Fruit fly (Drosophila melanogaster) whole organism, embryonic: Measurements from ENCODE around the gene CG10068.

ENCODE experiments used
- ATbp ChIP-seq: fragments of 200-800 bp; sonication (Bioruptor generic); optimal IDR thresholded peaks from 2 replicates; lab custom pipeline; 2017; ENCODE audit warnings: missing biosample characterization, mild to moderate bottlenecking, missing genetic modification characterization, missing genetic modification reagents
- Asciz ChIP-seq: fragments of 200-800 bp; sonication (Bioruptor generic); optimal IDR thresholded peaks from 2 replicates; lab custom pipeline; 2017; ENCODE audit warnings: missing biosample characterization, mild to moderate bottlenecking, missing genetic modification characterization, missing genetic modification reagents
- Blimp-1 ChIP-seq: fragments of 200-800 bp; sonication (Bioruptor generic); optimal IDR thresholded peaks from 3 replicates; lab custom pipeline; 2018; ENCODE audit warnings: missing biosample characterization, missing genetic modification characterization, mild to moderate bottlenecking, moderate library complexity, missing genetic modification reagents
- CG10209 ChIP-seq: fragments of 200-800 bp; sonication (Bioruptor generic); optimal IDR thresholded peaks from 3 replicates; lab custom pipeline; 2017; ENCODE audit warnings: missing biosample characterization, mild to moderate bottlenecking, missing genetic modification characterization, missing genetic modification reagents
- CG11695 ChIP-seq: fragments of 200-800 bp; sonication (Bioruptor generic); IDR thresholded peaks from 3 replicates; pipeline ENCODE4 v1.3.6; 2022; ENCODE audit warnings: missing biosample characterization, missing genetic modification characterization
- CG12769 ChIP-seq: fragments of 200-800 bp; sonication (Bioruptor generic); optimal IDR thresholded peaks from 2 replicates; lab custom pipeline; 2019; ENCODE audit warnings: missing biosample characterization, mild to moderate bottlenecking, missing genetic modification characterization, moderate library complexity
- CG13775 ChIP-seq: fragments of 200-800 bp; sonication (Bioruptor generic); optimal IDR thresholded peaks from 3 replicates; lab custom pipeline; 2017; ENCODE audit warnings: missing biosample characterization, mild to moderate bottlenecking, missing genetic modification characterization
- CG14441 ChIP-seq: fragments of 200-800 bp; sonication (Bioruptor generic); IDR thresholded peaks from 2 replicates; pipeline ENCODE4 v1.3.6; 2022; ENCODE audit warnings: missing biosample characterization, missing genetic modification characterization
- CG14667 ChIP-seq: fragments of 200-800 bp; sonication (Bioruptor generic); IDR thresholded peaks from 2 replicates; pipeline ENCODE4 v1.3.6; 2022; ENCODE audit warnings: missing biosample characterization, missing genetic modification characterization
- CG15073 ChIP-seq: fragments of 200-800 bp; sonication (Bioruptor generic); optimal IDR thresholded peaks from 2 replicates; lab custom pipeline; 2016; ENCODE audit warnings: missing biosample characterization, missing genetic modification characterization
- CG1603 ChIP-seq: fragments of 200-800 bp; sonication (Bioruptor generic); optimal IDR thresholded peaks from 2 replicates; lab custom pipeline; 2019; ENCODE audit warnings: missing biosample characterization, mild to moderate bottlenecking, missing genetic modification characterization, moderate library complexity
- CG17361 ChIP-seq: fragments of 200-800 bp; sonication (Bioruptor generic); IDR thresholded peaks from 3 replicates; pipeline ENCODE4 v1.3.6; 2022; ENCODE audit warnings: missing biosample characterization, missing genetic modification characterization
- CG1792 ChIP-seq: fragments of 200-800 bp; sonication (Bioruptor generic); optimal IDR thresholded peaks from 2 replicates; lab custom pipeline; 2016; ENCODE audit warnings: missing biosample characterization, missing genetic modification characterization
- CG2116 ChIP-seq: fragments of 200-800 bp; sonication (Bioruptor generic); optimal IDR thresholded peaks from 3 replicates; lab custom pipeline; 2018; ENCODE audit warnings: missing biosample characterization, mild to moderate bottlenecking, missing genetic modification characterization
- CG31365 ChIP-seq: fragments of 200-800 bp; sonication (Bioruptor generic); optimal IDR thresholded peaks from 2 replicates; lab custom pipeline; 2018; ENCODE audit warnings: missing biosample characterization, mild to moderate bottlenecking, missing genetic modification characterization
- CG31388 ChIP-seq: fragments of 200-800 bp; sonication (Bioruptor generic); optimal IDR thresholded peaks from 2 replicates; lab custom pipeline; 2016; ENCODE audit warnings: missing biosample characterization, missing genetic modification characterization
- CG4820 ChIP-seq: fragments of 200-800 bp; sonication (Bioruptor generic); optimal IDR thresholded peaks from 3 replicates; lab custom pipeline; 2016; ENCODE audit warnings: missing biosample characterization, missing genetic modification characterization
- CG6765 ChIP-seq: fragments of 200-800 bp; sonication (Bioruptor generic); optimal IDR thresholded peaks from 3 replicates; lab custom pipeline; 2017; ENCODE audit warnings: missing biosample characterization, mild to moderate bottlenecking, missing genetic modification characterization
- Dip3 ChIP-seq: fragments of 200-800 bp; sonication (Bioruptor generic); optimal IDR thresholded peaks from 3 replicates; lab custom pipeline; 2016; ENCODE audit warnings: missing biosample characterization, missing genetic modification characterization
- Fer2 ChIP-seq: fragments of 200-800 bp; sonication (Bioruptor generic); optimal IDR thresholded peaks from 2 replicates; lab custom pipeline; 2018; ENCODE audit warnings: missing biosample characterization, mild to moderate bottlenecking, missing genetic modification characterization, moderate library complexity
- Fer3 ChIP-seq: fragments of 200-800 bp; sonication (Bioruptor generic); optimal IDR thresholded peaks from 2 replicates; lab custom pipeline; 2018; ENCODE audit warnings: missing biosample characterization, mild to moderate bottlenecking, missing genetic modification characterization, moderate library complexity
- Hmr ChIP-seq: fragments of 200-800 bp; sonication (Bioruptor generic); optimal IDR thresholded peaks from 3 replicates; lab custom pipeline; 2017; ENCODE audit warnings: mild to moderate bottlenecking, missing biosample characterization, missing genetic modification reagents, missing genetic modification characterization
- Oaz ChIP-seq: fragments of 200-800 bp; sonication (Bioruptor generic); IDR thresholded peaks from 2 replicates; pipeline ENCODE4 v1.3.6; 2022; ENCODE audit warnings: missing biosample characterization, missing genetic modification characterization
- Ravus ChIP-seq: fragments of 200-800 bp; sonication (Bioruptor generic); IDR thresholded peaks from 2 replicates; pipeline ENCODE4 v1.3.6; 2022; ENCODE audit warnings: missing biosample characterization, missing genetic modification characterization
- Sox100B ChIP-seq: fragments of 200-800 bp; sonication (Bioruptor generic); optimal IDR thresholded peaks from 3 replicates; lab custom pipeline; 2018; ENCODE audit warnings: missing biosample characterization, mild to moderate bottlenecking, missing genetic modification characterization
- al ChIP-seq: fragments of 200-800 bp; sonication (Bioruptor generic); IDR thresholded peaks from 2 replicates; pipeline ENCODE4 v1.3.6; 2022; ENCODE audit warnings: missing biosample characterization, missing genetic modification characterization
- ase ChIP-seq: fragments of 200-800 bp; sonication (Bioruptor generic); IDR thresholded peaks from 3 replicates; pipeline ENCODE4 v1.3.6; 2022; ENCODE audit warnings: missing biosample characterization, missing genetic modification characterization
- bsh ChIP-seq, 2 experiments: fragments of 200-800 bp; sonication (Bioruptor generic); optimal IDR thresholded peaks; 2 replicates each; lab custom pipeline; 2017 to 2018; ENCODE audit warnings: mild to moderate bottlenecking in 2 of 2, missing biosample characterization in 2 of 2, missing genetic modification characterization in 2 of 2, moderate library complexity in 1 of 2
- cg ChIP-seq: fragments of 200-800 bp; sonication (Bioruptor generic); optimal IDR thresholded peaks from 3 replicates; lab custom pipeline; 2019; ENCODE audit warnings: missing biosample characterization, mild to moderate bottlenecking, missing genetic modification characterization, moderate library complexity
- chm ChIP-seq: fragments of 200-800 bp; sonication (Bioruptor generic); IDR thresholded peaks from 2 replicates; pipeline ENCODE4 v1.3.6; 2022; ENCODE audit warnings: missing biosample characterization, missing genetic modification characterization
- en ChIP-seq: fragments of 200-800 bp; sonication (Bioruptor generic); optimal IDR thresholded peaks from 2 replicates; lab custom pipeline; 2016; ENCODE audit warnings: missing biosample characterization, missing genetic modification characterization
- esg ChIP-seq: fragments of 200-800 bp; sonication (Bioruptor generic); conservative IDR thresholded peaks from 2 replicates; pipeline ENCODE4 v1.3.6; 2022; ENCODE audit warnings: missing biosample characterization, missing genetic modification characterization
- fd64A ChIP-seq: fragments of 200-800 bp; sonication (Bioruptor generic); optimal IDR thresholded peaks from 3 replicates; lab custom pipeline; 2018; ENCODE audit warnings: missing biosample characterization, mild to moderate bottlenecking, missing genetic modification characterization
- fu2 ChIP-seq: fragments of 200-800 bp; sonication (Bioruptor generic); optimal IDR thresholded peaks from 2 replicates; lab custom pipeline; 2016; ENCODE audit warnings: missing biosample characterization, missing genetic modification characterization
- gce ChIP-seq: fragments of 200-800 bp; sonication (Bioruptor generic); IDR thresholded peaks from 3 replicates; pipeline ENCODE4 v1.3.6; 2022; ENCODE audit warnings: missing biosample characterization, missing genetic modification characterization
- gro ChIP-seq: fragments of 200-800 bp; sonication (Bioruptor generic); optimal IDR thresholded peaks from 2 replicates; lab custom pipeline; 2016; ENCODE audit warnings: missing biosample characterization, missing genetic modification characterization
- inv ChIP-seq: fragments of 200-800 bp; sonication (Bioruptor generic); IDR thresholded peaks from 2 replicates; pipeline ENCODE4 v1.3.6; 2022; ENCODE audit warnings: missing biosample characterization, missing genetic modification characterization; ENCODE audit not compliant: partially characterized antibody
- jumu ChIP-seq: fragments of 200-800 bp; sonication (Bioruptor generic); optimal IDR thresholded peaks from 3 replicates; lab custom pipeline; 2016; ENCODE audit warnings: missing biosample characterization, missing genetic modification characterization
- lbe ChIP-seq: fragments of 200-800 bp; sonication (Bioruptor generic); optimal IDR thresholded peaks from 2 replicates; lab custom pipeline; 2016; ENCODE audit warnings: missing biosample characterization, mild to moderate bottlenecking, missing genetic modification characterization
- lola ChIP-seq, 3 experiments: fragments of >200 bp in 2 of 3; fragments of 200-800 bp in 1 of 3; sonication (Bioruptor generic) in 1 of 3; optimal IDR thresholded peaks; 2 replicates each; lab custom pipeline; 2017 to 2019; ENCODE audit warnings: missing biosample characterization in 3 of 3, missing genetic modification characterization in 3 of 3, mild to moderate bottlenecking in 1 of 3, moderate library complexity in 1 of 3
- lov ChIP-seq, 2 experiments: fragments of 200-800 bp in 1 of 2; fragments of >200 bp in 1 of 2; sonication (Bioruptor generic) in 1 of 2; IDR thresholded peaks in 1 of 2; optimal IDR thresholded peaks in 1 of 2; 2 replicates in 1 of 2; 3 replicates in 1 of 2; pipeline versions ENCODE4 v1.3.6 to Lab custom; 2017 to 2022; ENCODE audit warnings: missing biosample characterization in 1 of 2, missing genetic modification characterization in 1 of 2
- luna ChIP-seq: fragments of 200-800 bp; sonication (Bioruptor generic); optimal IDR thresholded peaks from 2 replicates; lab custom pipeline; 2016; ENCODE audit warnings: missing biosample characterization, missing genetic modification characterization
- onecut ChIP-seq: fragments of 200-800 bp; sonication (Bioruptor generic); IDR thresholded peaks from 2 replicates; pipeline ENCODE4 v1.3.6; 2022; ENCODE audit warnings: missing biosample characterization, missing genetic modification characterization
- pros ChIP-seq: fragments of 200-800 bp; sonication (Bioruptor generic); optimal IDR thresholded peaks from 3 replicates; lab custom pipeline; 2019; ENCODE audit warnings: missing biosample characterization, mild to moderate bottlenecking, missing genetic modification characterization, moderate library complexity
- schlank ChIP-seq: fragments of 200-800 bp; sonication (Bioruptor generic); optimal IDR thresholded peaks from 2 replicates; lab custom pipeline; 2018; ENCODE audit warnings: missing biosample characterization, mild to moderate bottlenecking, missing genetic modification characterization
- trh ChIP-seq: fragments of 200-800 bp; sonication (Bioruptor generic); optimal IDR thresholded peaks from 2 replicates; lab custom pipeline; 2016; ENCODE audit warnings: missing biosample characterization, missing genetic modification characterization
- unc-4 ChIP-seq: fragments of 200-800 bp; sonication (Bioruptor generic); IDR thresholded peaks from 2 replicates; pipeline ENCODE4 v1.3.6; 2022; ENCODE audit warnings: missing biosample characterization, missing genetic modification characterization; ENCODE audit not compliant: partially characterized antibody
- vfl ChIP-seq: fragments of 200-800 bp; sonication (Bioruptor generic); optimal IDR thresholded peaks from 2 replicates; lab custom pipeline; 2016; ENCODE audit warnings: missing biosample characterization, missing genetic modification characterization

Gene CG10068

dm6 chr3R:7144245-7144904, 16.5 kb upstream of the CG10068 start, which contains the start of the genes CG14610 and CG2656 (continued):
- TF ChIP-seq pros (GFP tag; lab: Kevin White, UChicago) (no peak), vfl (peak; percentile 86), bsh (GFP tag; optimal IDR thresholded peaks at IDR 0.05; lab: Kevin White, UChicago) (peak in 1 of 2 experiments; percentile 63), CG31388 (peak; percentile 21), CG1792 (GFP tag; lab: Kevin White, UChicago) (peak; percentile 84), Hmr (GFP tag; lab: Kevin White, UChicago) (peak; percentile 56), CG4820 (GFP tag; lab: Kevin White, UChicago) (peak; percentile 81), CG15073 (GFP tag; lab: Kevin White, UChicago) (peak; percentile 30), CG17361 (GFP tag; lab: Robert Waterston, UW) (no peak), Fer3 (peak; percentile 62), Ravus (no peak), fu2 (GFP tag; lab: Kevin White, UChicago) (peak; percentile 81), chm (GFP tag; lab: Robert Waterston, UW) (peak; percentile 47; the same call in 1 of the 2 replicates), CG14441 (no peak; the same call in 1 of the 2 replicates), CG11695 (GFP tag; lab: Robert Waterston, UW) (0 out of 3 replicates have a peak, but pooled peaks have one; percentile 22), ATbp (GFP tag; lab: Kevin White, UChicago) (peak; percentile 53), Blimp-1 (GFP tag; lab: Kevin White, UChicago) (peak; percentile 59), Fer2 (tag; lab: Kevin White, UChicago) (peak; percentile 8), CG1603 (tag; lab: Kevin White, UChicago) (peak; percentile 94), luna (GFP tag; lab: Kevin White, UChicago) (peak; percentile 1), schlank (tag; lab: Kevin White, UChicago) (peak; percentile 47), Oaz (GFP tag; lab: Robert Waterston, UW) (no peak), trh (no peak), al (GFP tag; lab: Robert Waterston, UW) (no peak), CG14667 (GFP tag; lab: Robert Waterston, UW) (no peak), Dip3 (GFP tag; lab: Kevin White, UChicago) (peak; percentile 82), Asciz (GFP tag; lab: Kevin White, UChicago) (no peak), CG13775 (GFP tag; lab: Kevin White, UChicago) (peak; percentile 43), CG2116 (GFP tag; lab: Kevin White, UChicago) (peak; percentile 69), onecut (GFP tag; lab: Robert Waterston, UW) (no peak; the same call in 1 of the 2 replicates), inv (GFP tag; lab: Robert Waterston, UW) (peak; percentile 37; the same call in 1 of the 2 replicates), ase (GFP tag; lab: Robert Waterston, UW) (no peak), gro (GFP tag; lab: Kevin White, UChicago) (peak; percentile 85), lov (optimal IDR thresholded peaks at IDR 0.05; lab: Kevin White, UChicago) (no peak), lov (GFP tag; IDR thresholded peaks at IDR 0.05; lab: Robert Waterston, UW) (no peak), fd64A (no peak), cg (no peak), CG6765 (GFP tag; lab: Kevin White, UChicago) (peak; percentile 6), Sox100B (GFP tag; lab: Kevin White, UChicago) (no peak), gce (GFP tag; lab: Robert Waterston, UW) (no peak; the same call in 2 of the 3 replicates), CG10209 (peak; percentile 60), en (GFP tag; lab: Kevin White, UChicago) (peak; percentile 59), CG31365 (tag; lab: Kevin White, UChicago) (peak; percentile 15), CG12769 (tag; lab: Kevin White, UChicago) (no peak), unc-4 (peak; percentile 58), lbe (GFP tag; lab: Kevin White, UChicago) (no peak), jumu (GFP tag; lab: Kevin White, UChicago) (peak; percentile 90), lola (GFP tag; optimal IDR thresholded peaks at IDR 0.05; lab: Kevin White, UChicago) (peak in 1 of 3 experiments; percentile 33), esg (GFP tag; lab: Robert Waterston, UW) (peak; percentile 42; the same call in 1 of the 2 replicates)
